Fruit fly (Drosophila melanogaster) whole organism, prepupa: ENCODE measurements around the gene bun.

Source experiments
- Blimp-1 ChIP-seq: fragments of 200-800 bp; sonication (Bioruptor generic); optimal IDR thresholded peaks from 3 replicates; lab custom pipeline; 2017; ENCODE audit warnings: missing biosample characterization, missing genetic modification characterization, mild to moderate bottlenecking, moderate library complexity, missing genetic modification reagents
- CG10631 ChIP-seq: fragments of 200-800 bp; sonication (Bioruptor generic); optimal IDR thresholded peaks from 2 replicates; lab custom pipeline; 2016; ENCODE audit warnings: missing biosample characterization, missing genetic modification characterization
- CG10669 ChIP-seq: fragments of 200-800 bp; sonication (Bioruptor generic); optimal IDR thresholded peaks from 3 replicates; lab custom pipeline; 2018; ENCODE audit warnings: missing biosample characterization, mild to moderate bottlenecking, missing genetic modification characterization, moderate library complexity
- CG3919 ChIP-seq: fragments of 200-800 bp; sonication (Bioruptor generic); optimal IDR thresholded peaks from 3 replicates; lab custom pipeline; 2016; ENCODE audit warnings: missing biosample characterization, missing genetic modification characterization
- CG6276 ChIP-seq: fragments of 200-800 bp; sonication (Bioruptor generic); optimal IDR thresholded peaks from 2 replicates; lab custom pipeline; 2017; ENCODE audit warnings: missing biosample characterization, mild to moderate bottlenecking, missing genetic modification characterization
- CG6792 ChIP-seq: fragments of 200-800 bp; sonication (Bioruptor generic); optimal IDR thresholded peaks from 3 replicates; lab custom pipeline; 2016; ENCODE audit warnings: missing biosample characterization, missing genetic modification characterization
- CG6854 ChIP-seq: fragments of 200-800 bp; sonication (Bioruptor generic); optimal IDR thresholded peaks from 2 replicates; lab custom pipeline; 2017; ENCODE audit warnings: missing biosample characterization, mild to moderate bottlenecking, missing genetic modification characterization
- CG7368 ChIP-seq: fragments of 200-800 bp; sonication (Bioruptor generic); optimal IDR thresholded peaks from 3 replicates; lab custom pipeline; 2016; ENCODE audit warnings: missing biosample characterization, missing genetic modification characterization
- CG8119 ChIP-seq: fragments of 200-800 bp; sonication (Bioruptor generic); IDR thresholded peaks from 3 replicates; pipeline ENCODE4 v1.3.6; 2022; ENCODE audit warnings: missing biosample characterization, missing genetic modification characterization
- Eip75B ChIP-seq: fragments of 200-800 bp; sonication (Bioruptor generic); optimal IDR thresholded peaks from 3 replicates; lab custom pipeline; 2016; ENCODE audit warnings: missing biosample characterization, missing genetic modification characterization
- Eip78C ChIP-seq: fragments of 200-800 bp; sonication (Bioruptor generic); peaks from one replicate; lab custom pipeline; 2016; ENCODE audit warnings: missing biosample characterization, missing genetic modification characterization
- Eip93F ChIP-seq: fragments of 200-800 bp; sonication (Bioruptor generic); optimal IDR thresholded peaks from 2 replicates; lab custom pipeline; 2016; ENCODE audit warnings: missing biosample characterization, mild to moderate bottlenecking, missing genetic modification characterization
- Ets21C ChIP-seq: fragments of 200-800 bp; sonication (Bioruptor generic); optimal IDR thresholded peaks from 3 replicates; lab custom pipeline; 2016; ENCODE audit warnings: missing biosample characterization, missing genetic modification characterization
- Smox ChIP-seq: fragments of 200-800 bp; sonication (Bioruptor generic); optimal IDR thresholded peaks from 3 replicates; lab custom pipeline; 2016; ENCODE audit warnings: missing biosample characterization, missing genetic modification characterization
- Sox14 ChIP-seq: fragments of 200-800 bp; sonication (Bioruptor generic); optimal IDR thresholded peaks from 3 replicates; lab custom pipeline; 2016; ENCODE audit warnings: missing biosample characterization, missing genetic modification characterization
- cyc ChIP-seq: fragments of 200-800 bp; sonication (Bioruptor generic); optimal IDR thresholded peaks from 3 replicates; lab custom pipeline; 2016; ENCODE audit warnings: missing biosample characterization, missing genetic modification characterization
- dac ChIP-seq: fragments of 200-800 bp; sonication (Bioruptor generic); optimal IDR thresholded peaks from 2 replicates; lab custom pipeline; 2017; ENCODE audit warnings: missing biosample characterization, mild to moderate bottlenecking, missing genetic modification characterization
- eg ChIP-seq: fragments of 200-800 bp; sonication (Bioruptor generic); IDR thresholded peaks from 3 replicates; pipeline ENCODE4 v1.3.6; 2022; ENCODE audit warnings: missing biosample characterization, missing genetic modification characterization
- fd59A ChIP-seq: fragments of 200-800 bp; sonication (Bioruptor generic); optimal IDR thresholded peaks from 2 replicates; lab custom pipeline; 2017; ENCODE audit warnings: missing biosample characterization, mild to moderate bottlenecking, missing genetic modification characterization, missing genetic modification reagents
- lz ChIP-seq: fragments of 200-800 bp; sonication (Bioruptor generic); optimal IDR thresholded peaks from 3 replicates; lab custom pipeline; 2016; ENCODE audit warnings: missing biosample characterization, missing genetic modification characterization
- salr ChIP-seq, 2 experiments: fragments of 200-800 bp; sonication (Bioruptor generic); optimal IDR thresholded peaks; 3 replicates each; lab custom pipeline; 2016 to 2018; ENCODE audit warnings: missing biosample characterization in 2 of 2, missing genetic modification characterization in 2 of 2, mild to moderate bottlenecking in 1 of 2
- ss ChIP-seq, 2 experiments: fragments of 200-800 bp; sonication (Bioruptor generic); optimal IDR thresholded peaks; 2 replicates in 1 of 2; 3 replicates in 1 of 2; lab custom pipeline; 2017 to 2018; ENCODE audit warnings: mild to moderate bottlenecking in 2 of 2, missing biosample characterization in 2 of 2, missing genetic modification characterization in 2 of 2, moderate library complexity in 1 of 2
- svp ChIP-seq: fragments of 200-800 bp; sonication (Bioruptor generic); peaks from one replicate; lab custom pipeline; 2016; ENCODE audit warnings: missing biosample characterization, missing genetic modification characterization
- topi ChIP-seq: fragments of 200-800 bp; sonication (Bioruptor generic); optimal IDR thresholded peaks from 3 replicates; lab custom pipeline; 2016; ENCODE audit warnings: missing biosample characterization, missing genetic modification characterization
- vri ChIP-seq: fragments of 200-800 bp; sonication (Bioruptor generic); optimal IDR thresholded peaks from 3 replicates; lab custom pipeline; 2016; ENCODE audit warnings: missing biosample characterization, mild to moderate bottlenecking, missing genetic modification characterization

Gene bun

DNA sequence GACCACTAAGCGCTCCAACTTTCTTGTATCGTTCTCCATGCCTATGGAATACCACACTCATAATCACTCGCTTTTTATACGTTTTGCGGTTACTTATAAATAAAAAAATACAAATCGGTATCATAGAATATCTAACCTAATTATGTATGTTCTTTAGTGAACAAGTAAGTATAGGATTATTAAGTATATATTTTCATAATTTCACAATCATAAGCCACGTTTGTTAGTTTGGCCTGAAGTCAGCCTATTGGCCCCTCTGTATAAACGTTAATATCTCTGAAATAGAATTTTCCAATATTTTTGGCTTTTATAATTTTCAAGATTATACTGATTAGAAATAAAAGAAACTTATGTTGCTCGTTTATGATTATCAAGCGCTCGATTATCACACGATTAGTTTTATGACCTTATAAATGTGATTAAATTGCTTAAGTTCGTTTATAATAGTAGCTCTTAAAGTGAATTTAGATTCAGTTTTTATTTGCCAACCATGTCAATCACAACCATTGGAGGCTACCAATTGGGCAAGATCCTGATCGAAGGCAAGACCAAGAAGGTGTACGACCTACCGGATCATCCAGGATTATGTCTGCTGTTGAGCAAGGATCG, 93.1 kb downstream of the bun start, which contains the start of gene CG5418:
TSS of gene CG5418 (minus strand) at position 51 of the 609 bp plus-strand sequence.
- TF ChIP-seq dac (GFP tag; lab: Kevin White, UChicago) = no peak
- TF ChIP-seq Ets21C (GFP tag; lab: Kevin White, UChicago) = no peak
- TF ChIP-seq lz = no peak
- TF ChIP-seq salr (GFP tag; optimal IDR thresholded peaks at IDR 0.05; lab: Kevin White, UChicago) = no peak
- TF ChIP-seq CG10669 (GFP tag; lab: Kevin White, UChicago) = no peak
- no peak for TF ChIP-seq Smox

DNA sequence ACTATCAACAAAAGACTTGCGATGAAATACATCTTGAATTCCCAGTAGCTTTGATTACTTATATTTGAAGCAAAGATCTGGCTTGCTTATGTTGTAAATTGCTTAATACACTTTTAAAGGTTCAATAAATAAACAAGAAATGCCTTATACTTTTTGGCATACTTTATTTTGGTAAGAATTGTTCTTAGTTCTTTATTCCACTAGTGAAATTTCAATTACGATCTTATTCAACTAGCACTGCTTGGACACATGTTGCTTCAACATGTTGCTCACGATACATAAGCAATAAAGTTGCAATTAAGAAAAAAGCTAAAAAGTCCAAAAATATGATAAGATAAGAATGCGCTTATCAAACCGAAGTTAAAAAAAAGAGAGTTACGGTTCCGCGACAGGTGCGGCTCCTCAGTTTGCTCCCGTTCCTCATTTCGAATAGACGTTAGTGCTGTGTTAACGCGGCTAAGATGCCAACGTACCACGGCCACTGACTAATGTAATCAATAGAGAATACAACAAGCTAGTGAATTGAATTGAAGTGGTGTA, 98.3 kb downstream of the bun start, which contains the start of the genes CG5421 and Oatp33Eb:
TSS of gene CG5421 (minus strand) at position 51 of the 540 bp plus-strand sequence.
TSS of gene Oatp33Eb (plus strand) at position 403 of the 540 bp plus-strand sequence.
- TF ChIP-seq CG8119 (GFP tag; lab: Robert Waterston, UW) (no peak), Eip93F (peak; percentile 9), vri (GFP tag; lab: Kevin White, UChicago) (peak; percentile 60), eg (GFP tag; lab: Robert Waterston, UW) (peak; percentile 19; the same call in 1 of the 3 replicates)
- TF ChIP-seq, all 60 proteins: peak for 3

DNA sequence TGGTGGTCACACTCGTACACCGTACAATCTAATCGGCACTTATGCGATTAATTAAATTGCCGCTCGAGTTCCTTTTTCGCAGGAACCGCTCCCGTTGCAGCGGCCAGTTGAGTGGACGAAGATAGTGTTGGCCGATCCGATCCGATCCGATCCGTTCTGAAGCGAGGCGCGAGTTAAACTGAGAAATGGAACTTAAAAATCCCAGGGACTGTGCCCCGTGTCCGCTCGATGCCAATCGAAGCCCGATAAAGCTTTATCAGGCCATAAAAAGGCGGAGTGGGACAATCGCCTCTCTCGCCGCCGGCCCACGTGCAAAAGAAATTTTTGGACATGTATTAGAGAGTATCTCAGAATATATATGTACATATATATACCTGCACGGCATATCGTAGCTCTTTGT, 100.7 kb downstream of the bun start, which contains the start of gene Oatp33Ea:
TSS of gene Oatp33Ea (minus strand) at position 182 of the 400 bp plus-strand sequence.
- TF ChIP-seq Sox14 (GFP tag; lab: Kevin White, UChicago) (peak; percentile 2), vri (GFP tag; lab: Kevin White, UChicago) (peak; percentile 18), CG7368 (GFP tag; lab: Kevin White, UChicago) (no peak)

DNA sequence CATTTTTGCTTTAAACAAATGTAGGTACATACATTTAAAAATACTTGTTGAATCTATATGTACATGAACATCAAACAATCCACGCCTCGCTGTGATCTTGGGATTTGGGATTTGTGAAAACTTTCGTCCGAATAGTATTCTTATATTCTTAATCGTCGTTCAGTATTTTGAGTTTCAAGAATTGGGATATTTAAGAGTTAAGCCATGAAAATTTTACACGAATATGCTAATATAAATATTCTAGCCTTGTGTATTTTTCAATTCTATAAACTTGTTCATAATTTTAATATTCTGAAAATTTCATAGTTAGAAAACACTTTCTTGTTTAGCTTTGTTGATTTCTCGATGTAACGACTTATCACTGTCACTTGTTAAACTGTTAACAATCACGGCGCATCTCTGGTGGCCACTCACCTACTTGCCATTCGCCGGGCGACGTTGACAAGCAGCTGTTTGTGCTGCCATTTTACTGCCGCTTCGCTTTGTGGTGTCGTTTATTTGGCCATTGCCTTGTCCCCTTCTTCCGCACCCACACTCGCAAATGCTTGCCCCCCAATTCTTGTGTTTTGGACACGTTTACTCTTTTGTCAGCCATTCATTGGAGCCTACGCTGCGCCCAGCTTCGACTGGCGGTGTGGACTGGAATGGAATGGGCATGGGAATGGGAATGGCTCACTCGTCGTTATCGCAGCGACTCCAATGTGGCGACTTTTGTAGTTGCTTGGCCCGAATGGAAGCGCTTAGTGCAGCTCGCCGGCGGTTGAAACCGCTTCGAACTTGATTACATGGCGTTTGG, 110.2 kb downstream of the bun start:
- TF ChIP-seq topi (GFP tag; lab: Kevin White, UChicago) (no peak), Smox (peak; percentile 5), CG6276 (GFP tag; lab: Kevin White, UChicago) (no peak), svp (GFP tag; lab: Kevin White, UChicago) (peak; percentile 75), CG6792 (no peak), Sox14 (GFP tag; lab: Kevin White, UChicago) (peak; percentile 44), CG3919 (GFP tag; lab: Kevin White, UChicago) (no peak), Blimp-1 (GFP tag; lab: Kevin White, UChicago) (no peak), lz (no peak), Eip75B (peak; percentile 26), fd59A (GFP tag; lab: Kevin White, UChicago) (no peak)

DNA sequence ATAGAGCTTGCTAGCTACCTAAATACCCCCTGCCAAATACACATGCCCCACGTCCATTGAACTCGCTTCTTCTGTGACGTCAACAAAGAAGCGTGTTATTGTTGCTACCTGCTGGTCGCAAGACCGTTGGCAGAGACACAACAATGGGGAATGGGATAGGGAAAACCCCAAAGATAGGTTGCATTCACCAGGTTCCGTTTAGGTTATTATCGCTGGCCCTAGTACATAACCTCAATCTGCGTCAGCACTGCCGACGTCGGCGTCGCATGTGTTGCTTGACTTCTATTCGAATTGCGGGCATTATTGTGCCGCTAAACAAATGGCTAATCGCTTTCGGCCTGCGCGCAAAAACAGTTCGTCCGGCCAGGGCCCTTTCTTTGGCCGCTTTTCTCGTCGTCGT, 111.0 kb downstream of the bun start:
- TF ChIP-seq cyc (GFP tag; lab: Kevin White, UChicago) = no peak
- TF ChIP-seq Eip78C (GFP tag; lab: Kevin White, UChicago) = peak; percentile 5

DNA sequence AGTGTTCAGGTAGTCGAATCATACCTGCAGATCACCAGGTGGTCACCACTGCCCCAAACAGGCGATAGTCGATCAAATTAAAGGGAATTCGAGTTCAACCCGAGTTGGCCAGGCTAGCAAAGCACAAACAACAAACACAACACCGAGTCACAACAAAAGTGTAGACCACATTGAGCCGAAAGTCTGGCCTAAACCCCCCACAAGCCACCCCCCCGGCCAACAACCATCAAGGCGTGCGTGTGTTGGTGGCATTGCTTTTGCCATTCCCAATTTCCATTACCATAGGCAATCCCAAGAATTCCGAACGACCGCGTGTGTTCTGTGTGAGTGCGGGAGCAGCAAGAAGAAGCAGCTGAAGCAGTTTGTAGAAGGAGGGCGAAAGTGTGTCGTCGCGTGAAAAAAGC, 111.9 kb downstream of the bun start, which contains the start of gene SC35:
TSS of gene SC35 (minus strand) at position 131 of the 404 bp plus-strand sequence.
- no peak for TF ChIP-seq CG10631
- TF ChIP-seq CG6854 (GFP tag; lab: Kevin White, UChicago) = peak; percentile 20
- peak in 1 of 2 experiments; percentile 25 for TF ChIP-seq ss (GFP tag; optimal IDR thresholded peaks at IDR 0.05; lab: Kevin White, UChicago)
